Fruit fly (Drosophila melanogaster): Measurements from ENCODE around the gene CG10694.

DNA sequence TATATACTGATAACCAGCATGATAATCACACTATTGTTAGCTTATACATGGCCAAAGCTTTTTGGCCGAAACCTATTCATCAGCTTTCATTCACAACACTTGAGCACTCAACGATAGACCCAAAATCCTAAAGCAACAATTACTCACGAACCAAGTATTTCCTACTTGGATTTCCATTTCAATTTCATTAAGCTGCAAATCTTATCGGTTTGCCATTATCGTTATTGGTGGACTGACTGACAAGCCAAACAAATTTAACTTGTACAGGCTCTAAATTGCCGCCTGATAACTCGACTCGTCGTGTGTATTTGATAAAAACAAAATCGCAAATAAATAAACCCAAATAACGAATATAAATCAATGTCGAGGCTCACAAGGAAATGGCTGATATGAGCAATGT, 22.2 kb upstream of the CG10694 start:
- TF ChIP-seq Ets96B (tag; optimal IDR thresholded peaks at IDR 0.05) (no peak), CG6854 (GFP tag; optimal IDR thresholded peaks at IDR 0.05) (no peak), CG16779 (tag; optimal IDR thresholded peaks at IDR 0.05) (no peak), Ets21C (GFP tag; optimal IDR thresholded peaks at IDR 0.05) (no peak), CG9139 (GFP tag; optimal IDR thresholded peaks at IDR 0.05) (no peak), CG10669 (GFP tag; optimal IDR thresholded peaks at IDR 0.05) (no peak)
